Worm (Caenorhabditis elegans): ENCODE data around the gene lys-10.
A peak's percentile ranks its signal among the peaks of the same experiment; 100 is the strongest.

Gene lys-10

DNA sequence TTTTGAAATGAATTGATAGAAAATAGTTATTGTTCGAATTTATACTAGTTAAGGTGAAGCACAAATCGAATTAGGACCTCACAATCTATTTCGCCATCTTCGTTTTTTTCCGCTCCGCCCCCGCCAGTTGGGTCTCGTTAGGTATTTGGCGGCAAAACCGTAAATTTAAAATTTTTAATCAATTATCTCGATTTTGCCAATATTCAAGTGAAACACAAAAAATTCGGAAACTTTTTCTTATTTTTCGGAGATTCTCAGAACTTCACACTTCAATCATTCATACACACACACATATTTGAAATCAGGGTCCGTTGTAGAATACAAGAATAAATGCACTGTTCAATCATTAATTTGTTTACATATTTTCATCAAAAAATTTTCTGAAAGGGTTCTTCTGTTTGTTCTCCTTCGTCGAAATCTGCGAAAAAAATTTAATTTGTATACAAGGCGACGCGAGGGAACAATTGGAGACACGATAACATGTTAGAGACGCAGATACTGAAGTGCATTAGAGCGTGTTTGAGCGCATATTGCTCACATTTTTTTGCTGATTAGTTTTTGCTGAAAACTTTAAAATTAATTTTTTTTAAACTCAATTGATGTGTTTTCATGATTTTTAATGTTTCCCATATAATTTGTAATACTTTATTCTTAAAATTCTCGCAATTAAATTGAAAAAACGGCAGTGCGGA lies 27.2 kb downstream of the lys-10 start, which contains the start of gene D2096.5:
TSS of gene D2096.5 (minus strand) at position 51 of the 692 bp plus-strand sequence.
- TF ChIP-seq bed-3 (GFP tag; optimal IDR thresholded peaks at IDR 0.05) (no peak), zip-8 (tag; optimal IDR thresholded peaks at IDR 0.05) (no peak), nhr-28 (tag; optimal IDR thresholded peaks at IDR 0.05) (no peak), ces-1 (GFP tag; optimal IDR thresholded peaks at IDR 0.05) (peak; percentile 89), ceh-83 (GFP tag; optimal IDR thresholded peaks at IDR 0.05) (no peak), mep-1 (tag; optimal IDR thresholded peaks at IDR 0.05) (peak; percentile 27), unc-120 (tag; optimal IDR thresholded peaks at IDR 0.05; ENCODE audit: poor library complexity, severe bottlenecking) (no peak), nhr-237 (tag; optimal IDR thresholded peaks at IDR 0.05) (peak; percentile 2), elt-1 (tag; optimal IDR thresholded peaks at IDR 0.05; ENCODE audit: borderline replicate concordance, insufficient read depth) (no peak), sptf-1 (tag; optimal IDR thresholded peaks at IDR 0.05) (no peak), ceh-43 (GFP tag; optimal IDR thresholded peaks at IDR 0.05) (no peak)

DNA sequence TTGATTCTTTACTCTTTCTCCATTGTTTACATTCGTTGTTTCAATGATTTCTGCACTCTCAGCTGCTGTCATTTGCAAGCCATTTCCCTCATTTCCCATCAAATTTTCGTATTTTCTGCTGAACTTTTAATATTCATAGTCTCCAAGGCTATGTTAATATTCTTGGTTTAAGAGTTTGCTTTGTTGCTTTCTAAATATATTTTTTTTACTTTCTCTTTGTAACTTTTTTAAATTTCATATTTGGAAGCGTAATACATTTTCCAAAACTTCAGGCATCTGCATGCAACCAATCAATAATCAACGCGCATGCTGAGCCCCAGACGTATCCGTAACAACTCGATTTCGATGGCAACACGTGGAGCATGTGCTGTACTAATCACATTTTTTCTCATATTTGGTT lies 28.2 kb downstream of the lys-10 start, which contains the start of gene sqv-1:
TSS of gene sqv-1 (plus strand) at position 301 of the 400 bp plus-strand sequence.
- TF ChIP-seq ham-2 (GFP tag; optimal IDR thresholded peaks at IDR 0.05), result no peak
- no peak for TF ChIP-seq ztf-11 (tag; optimal IDR thresholded peaks at IDR 0.05)
- no peak for TF ChIP-seq ceh-39 (tag; optimal IDR thresholded peaks at IDR 0.05)
- TF ChIP-seq unc-120 (tag; optimal IDR thresholded peaks at IDR 0.05; ENCODE audit: poor library complexity, severe bottlenecking), result no peak
- no peak for TF ChIP-seq ceh-83 (GFP tag; optimal IDR thresholded peaks at IDR 0.05)
- no peak for TF ChIP-seq nhr-2 (tag; optimal IDR thresholded peaks at IDR 0.05)
- no peak for TF ChIP-seq lsy-2 (tag; optimal IDR thresholded peaks at IDR 0.05)
- no peak for TF ChIP-seq mep-1 (tag; optimal IDR thresholded peaks at IDR 0.05)
- TF ChIP-seq ceh-43 (GFP tag; optimal IDR thresholded peaks at IDR 0.05), result no peak
- TF ChIP-seq blmp-1 (tag; optimal IDR thresholded peaks at IDR 0.05), result no peak
- no peak for TF ChIP-seq nhr-76 (tag; optimal IDR thresholded peaks at IDR 0.05)
- TF ChIP-seq mls-2 (tag; optimal IDR thresholded peaks at IDR 0.05), result no peak
- TF ChIP-seq unc-39 (tag; optimal IDR thresholded peaks at IDR 0.05), result no peak
- TF ChIP-seq bed-3 (GFP tag; optimal IDR thresholded peaks at IDR 0.05), result no peak
- no peak for TF ChIP-seq lin-32 (GFP tag; optimal IDR thresholded peaks at IDR 0.05)

DNA sequence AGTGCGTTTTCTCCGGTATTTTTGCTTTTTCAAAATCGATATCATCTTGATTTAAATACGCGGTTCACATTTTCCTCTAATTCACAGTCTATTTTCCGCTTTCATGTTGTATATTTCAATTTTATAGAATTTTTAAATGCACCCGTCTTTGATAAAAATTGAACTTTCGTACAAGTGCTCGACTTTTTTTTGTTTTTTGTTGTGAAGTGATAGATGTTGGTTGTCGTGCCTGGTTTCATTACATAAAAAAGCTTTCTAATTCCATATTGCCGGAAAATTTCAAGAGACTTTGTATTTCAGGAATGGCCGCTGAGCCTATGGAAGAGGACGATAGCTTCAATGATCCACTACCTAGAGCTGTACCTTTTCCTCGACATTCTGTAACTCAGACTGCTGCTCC lies 30.5 kb downstream of the lys-10 start, which contains the start of gene D2096.12:
TSS of gene D2096.12 (plus strand) at position 301 of the 400 bp plus-strand sequence.
- TF ChIP-seq nhr-12 (tag; optimal IDR thresholded peaks at IDR 0.05), result no peak
- no peak for TF ChIP-seq pha-4 (tag; optimal IDR thresholded peaks at IDR 0.05)
- no peak for TF ChIP-seq lsy-2 (tag; optimal IDR thresholded peaks at IDR 0.05)
- TF ChIP-seq mab-5 (tag; optimal IDR thresholded peaks at IDR 0.05), result no peak
- TF ChIP-seq lin-32 (GFP tag; optimal IDR thresholded peaks at IDR 0.05), result no peak
- no peak for TF ChIP-seq sem-2 (GFP tag; optimal IDR thresholded peaks at IDR 0.05)
- no peak for TF ChIP-seq unc-62 (GFP tag; optimal IDR thresholded peaks at IDR 0.05)
- TF ChIP-seq unc-39 (tag; optimal IDR thresholded peaks at IDR 0.05), result no peak
- no peak for TF ChIP-seq elt-1 (tag; optimal IDR thresholded peaks at IDR 0.05; ENCODE audit: borderline replicate concordance, insufficient read depth)
- TF ChIP-seq nhr-28 (tag; optimal IDR thresholded peaks at IDR 0.05), result no peak
- TF ChIP-seq unc-120 (tag; optimal IDR thresholded peaks at IDR 0.05; ENCODE audit: poor library complexity, severe bottlenecking), result no peak
- no peak for TF ChIP-seq tbx-8 (GFP tag; optimal IDR thresholded peaks at IDR 0.05)
- no peak for TF ChIP-seq ces-1 (GFP tag; optimal IDR thresholded peaks at IDR 0.05)
- no peak for TF ChIP-seq sptf-1 (tag; optimal IDR thresholded peaks at IDR 0.05)
- no peak for TF ChIP-seq ceh-39 (tag; optimal IDR thresholded peaks at IDR 0.05)
- no peak for TF ChIP-seq ztf-11 (tag; optimal IDR thresholded peaks at IDR 0.05)
- no peak for TF ChIP-seq mls-2 (tag; optimal IDR thresholded peaks at IDR 0.05)
- no peak for TF ChIP-seq blmp-1 (tag; optimal IDR thresholded peaks at IDR 0.05)
- no peak for TF ChIP-seq hlh-1 (tag; optimal IDR thresholded peaks at IDR 0.05)
- TF ChIP-seq nhr-76 (tag; optimal IDR thresholded peaks at IDR 0.05), result no peak

DNA sequence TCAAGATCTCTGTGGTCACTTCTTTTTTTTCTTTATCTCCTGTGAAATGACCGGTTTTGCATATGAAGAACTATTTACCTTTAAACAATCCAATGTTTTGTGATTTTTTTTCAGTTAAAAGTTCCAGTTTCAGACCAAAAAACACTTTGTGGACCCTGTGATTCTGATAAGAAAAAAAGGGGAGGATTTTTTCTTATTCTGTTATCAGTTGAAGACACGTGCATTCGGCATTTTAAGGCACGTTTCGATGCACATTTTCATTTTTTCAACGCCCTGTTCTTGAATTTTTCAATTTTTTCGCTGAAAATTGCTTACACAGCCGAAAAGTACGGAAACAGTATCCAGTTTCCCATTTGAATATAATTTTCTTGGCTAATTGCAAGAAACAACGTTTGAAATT lies 33.7 kb downstream of the lys-10 start, which contains the start of gene aagr-1:
TSS of gene aagr-1 (plus strand) at position 227 of the 400 bp plus-strand sequence.
- TF ChIP-seq lsy-2 (tag; optimal IDR thresholded peaks at IDR 0.05) (no peak), unc-62 (GFP tag; optimal IDR thresholded peaks at IDR 0.05) (no peak)

DNA sequence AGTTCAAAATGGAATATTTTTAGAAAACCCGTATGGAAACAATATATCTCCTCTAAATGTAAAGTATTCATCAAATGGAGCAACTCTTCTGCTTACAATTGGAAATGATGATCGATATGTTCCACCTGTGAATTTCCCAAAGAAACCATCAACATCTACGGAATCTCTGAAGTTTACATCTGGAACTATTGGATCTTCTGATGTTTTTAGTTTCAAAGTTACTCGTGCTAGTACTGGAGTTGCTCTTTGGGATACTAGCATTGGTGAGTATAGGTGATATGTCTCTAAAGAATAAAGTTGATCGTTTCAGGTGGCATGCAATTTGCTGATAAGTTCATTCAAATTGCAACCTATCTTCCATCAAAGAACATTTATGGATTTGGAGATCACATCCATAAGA lies 35.3 kb downstream of the lys-10 start:
- TF ChIP-seq snpc-4 (tag; optimal IDR thresholded peaks at IDR 0.05) (no peak), sptf-1 (tag; optimal IDR thresholded peaks at IDR 0.05) (no peak), blmp-1 (tag; optimal IDR thresholded peaks at IDR 0.05) (no peak), zip-8 (tag; optimal IDR thresholded peaks at IDR 0.05) (no peak)

Measured in whole organism, mixed stage, embryonic.